Fruit fly (Drosophila melanogaster) whole organism, adult: Measurements from ENCODE around the gene CG13786.
A peak's percentile ranks its signal among the peaks of the same experiment; 100 is the strongest.

Source experiments
- CG11617 ChIP-seq: fragments of 200-800 bp; sonication (Bioruptor generic); optimal IDR thresholded peaks from 2 replicates; lab custom pipeline; 2017; ENCODE audit warnings: mild to moderate bottlenecking, missing biosample characterization, missing genetic modification reagents, missing genetic modification characterization
- CG12768 ChIP-seq: fragments of 200-800 bp; sonication (Bioruptor generic); optimal IDR thresholded peaks from 2 replicates; lab custom pipeline; 2017; ENCODE audit warnings: missing biosample characterization, missing genetic modification characterization, mild to moderate bottlenecking, moderate library complexity, missing genetic modification reagents
- CG14711 ChIP-seq: fragments of 200-800 bp; sonication (Bioruptor generic); optimal IDR thresholded peaks from 2 replicates; lab custom pipeline; 2018; ENCODE audit warnings: missing biosample characterization, mild to moderate bottlenecking, missing genetic modification characterization, moderate library complexity
- CG1620 ChIP-seq: fragments of 200-800 bp; sonication (Bioruptor generic); optimal IDR thresholded peaks from 2 replicates; lab custom pipeline; 2016; ENCODE audit warnings: missing biosample characterization, missing genetic modification characterization
- CG33017 ChIP-seq: fragments of 200-800 bp; sonication (Bioruptor generic); optimal IDR thresholded peaks from 2 replicates; lab custom pipeline; 2018; ENCODE audit warnings: missing biosample characterization, mild to moderate bottlenecking, missing genetic modification characterization, moderate library complexity
- CG5204 ChIP-seq: fragments of 200-800 bp; sonication (Bioruptor generic); optimal IDR thresholded peaks from 2 replicates; lab custom pipeline; 2016; ENCODE audit warnings: missing biosample characterization, missing genetic modification characterization
- CG7045 ChIP-seq: fragments of 200-800 bp; sonication (Bioruptor generic); optimal IDR thresholded peaks from 2 replicates; lab custom pipeline; 2017; ENCODE audit warnings: missing biosample characterization, mild to moderate bottlenecking, missing genetic modification characterization
- CG7101 ChIP-seq: fragments of 200-800 bp; sonication (Bioruptor generic); optimal IDR thresholded peaks from 2 replicates; lab custom pipeline; 2018; ENCODE audit warnings: missing biosample characterization, mild to moderate bottlenecking, missing genetic modification characterization, moderate library complexity
- Clk ChIP-seq: fragments of 200-800 bp; sonication (Bioruptor generic); optimal IDR thresholded peaks from 2 replicates; lab custom pipeline; 2017; ENCODE audit warnings: missing biosample characterization, missing genetic modification characterization
- Crg-1 ChIP-seq: fragments of 200-800 bp; sonication (Bioruptor generic); optimal IDR thresholded peaks from 2 replicates; lab custom pipeline; 2016; ENCODE audit warnings: missing biosample characterization, missing genetic modification characterization
- Hr96 ChIP-seq: fragments of 200-800 bp; sonication (Bioruptor generic); optimal IDR thresholded peaks from 2 replicates; lab custom pipeline; 2016; ENCODE audit warnings: missing biosample characterization, missing genetic modification characterization
- Mnt ChIP-seq: fragments of 200-800 bp; sonication (Bioruptor generic); optimal IDR thresholded peaks from 2 replicates; lab custom pipeline; 2016; ENCODE audit warnings: missing biosample characterization, mild to moderate bottlenecking, missing genetic modification characterization
- bab1 ChIP-seq: fragments of 200-800 bp; sonication (Bioruptor generic); optimal IDR thresholded peaks from 3 replicates; lab custom pipeline; 2019; ENCODE audit warnings: missing biosample characterization, mild to moderate bottlenecking, missing genetic modification characterization, moderate library complexity
- cic ChIP-seq: fragments of 200-800 bp; sonication (Bioruptor generic); optimal IDR thresholded peaks from 2 replicates; lab custom pipeline; 2017; ENCODE audit warnings: missing biosample characterization, mild to moderate bottlenecking, missing genetic modification characterization, moderate library complexity
- cnc ChIP-seq, 2 experiments: fragments of >200 bp; optimal IDR thresholded peaks; 2 replicates each; lab custom pipeline; 2017
- kay ChIP-seq: fragments of 200-800 bp; sonication (Bioruptor generic); peaks from one replicate; lab custom pipeline; 2016; ENCODE audit warnings: missing biosample characterization, missing genetic modification characterization, borderline replicate concordance
- ovo ChIP-seq: fragments of 200-800 bp; sonication (Bioruptor generic); optimal IDR thresholded peaks from 2 replicates; lab custom pipeline; 2016; ENCODE audit warnings: missing biosample characterization, missing genetic modification characterization
- pad ChIP-seq: fragments of 200-800 bp; sonication (Bioruptor generic); optimal IDR thresholded peaks from 3 replicates; lab custom pipeline; 2017; ENCODE audit warnings: missing biosample characterization, missing genetic modification characterization, mild to moderate bottlenecking, moderate library complexity, missing genetic modification reagents
- tj ChIP-seq: fragments of 200-800 bp; sonication (Bioruptor generic); optimal IDR thresholded peaks from 3 replicates; lab custom pipeline; 2017; ENCODE audit warnings: missing biosample characterization, mild to moderate bottlenecking, missing genetic modification characterization, moderate library complexity
- toe ChIP-seq: fragments of 200-800 bp; sonication (Bioruptor generic); optimal IDR thresholded peaks from 2 replicates; lab custom pipeline; 2016; ENCODE audit warnings: missing biosample characterization, missing genetic modification characterization

The CG13786 gene

DNA sequence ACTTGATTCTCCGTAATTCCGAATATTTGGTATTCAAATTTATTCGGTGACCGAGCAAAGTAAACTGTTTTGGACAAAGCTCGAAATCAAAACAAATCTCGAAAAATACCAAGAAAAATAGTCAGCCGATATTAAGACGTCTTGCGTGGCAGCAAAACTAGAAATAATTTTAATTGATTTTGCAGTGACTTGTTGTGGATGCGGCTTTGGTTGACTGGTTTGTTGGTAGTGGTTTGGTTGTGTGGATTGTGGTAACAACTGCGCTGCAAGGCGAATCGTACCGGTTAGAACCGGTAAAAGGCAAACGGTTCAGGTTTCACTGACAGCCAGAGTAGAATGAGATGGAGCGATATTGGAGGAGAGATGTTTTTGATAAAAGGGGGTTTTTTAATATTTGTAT lies 11.3 kb downstream of the CG13786 start:
- TF ChIP-seq pad (GFP tag; lab: Kevin White, UChicago): no peak
- no peak for TF ChIP-seq CG7045 (GFP tag; lab: Kevin White, UChicago)
- TF ChIP-seq CG14711: no peak
- no peak for TF ChIP-seq Hr96
- no peak for TF ChIP-seq ovo (GFP tag; lab: Kevin White, UChicago)
- no peak for TF ChIP-seq bab1 (GFP tag; lab: Kevin White, UChicago)
- no peak for TF ChIP-seq cnc (optimal IDR thresholded peaks at IDR 0.05; lab: Kevin White, UChicago)
- TF ChIP-seq cic (GFP tag; lab: Kevin White, UChicago): no peak
- no peak for TF ChIP-seq CG11617 (GFP tag; lab: Kevin White, UChicago)
- TF ChIP-seq Clk (GFP tag; lab: Kevin White, UChicago): no peak
- no peak for TF ChIP-seq toe (GFP tag; lab: Kevin White, UChicago)
- no peak for TF ChIP-seq Mnt (GFP tag; lab: Kevin White, UChicago)
- no peak for TF ChIP-seq kay
- no peak for TF ChIP-seq CG12768 (GFP tag; lab: Kevin White, UChicago)
- no peak for TF ChIP-seq CG7101 (tag; lab: Kevin White, UChicago)
- no peak for TF ChIP-seq tj

DNA sequence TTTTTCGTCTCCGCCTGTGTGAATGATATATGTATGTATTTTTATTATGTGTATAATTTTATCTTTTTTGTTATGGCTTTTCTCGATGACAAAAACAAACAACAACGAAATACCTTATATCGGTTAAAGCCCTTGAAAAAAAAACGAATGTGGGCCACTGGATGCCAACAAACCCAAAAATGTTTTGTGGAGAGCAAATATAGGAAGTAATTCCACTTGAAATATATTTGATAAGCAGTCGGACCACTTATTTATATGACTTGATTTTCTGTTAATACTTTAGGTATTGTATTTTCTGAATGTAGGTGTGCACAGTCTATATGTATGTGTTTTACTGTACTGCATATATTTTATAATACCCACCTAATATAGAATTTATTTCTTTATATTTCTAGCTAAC lies 11.8 kb downstream of the CG13786 start:
- no peak for TF ChIP-seq Mnt (GFP tag; lab: Kevin White, UChicago)
- TF ChIP-seq CG11617 (GFP tag; lab: Kevin White, UChicago): no peak
- TF ChIP-seq ovo (GFP tag; lab: Kevin White, UChicago): no peak
- TF ChIP-seq toe (GFP tag; lab: Kevin White, UChicago): no peak
- no peak for TF ChIP-seq CG12768 (GFP tag; lab: Kevin White, UChicago)
- TF ChIP-seq CG14711: no peak
- TF ChIP-seq tj: no peak

DNA sequence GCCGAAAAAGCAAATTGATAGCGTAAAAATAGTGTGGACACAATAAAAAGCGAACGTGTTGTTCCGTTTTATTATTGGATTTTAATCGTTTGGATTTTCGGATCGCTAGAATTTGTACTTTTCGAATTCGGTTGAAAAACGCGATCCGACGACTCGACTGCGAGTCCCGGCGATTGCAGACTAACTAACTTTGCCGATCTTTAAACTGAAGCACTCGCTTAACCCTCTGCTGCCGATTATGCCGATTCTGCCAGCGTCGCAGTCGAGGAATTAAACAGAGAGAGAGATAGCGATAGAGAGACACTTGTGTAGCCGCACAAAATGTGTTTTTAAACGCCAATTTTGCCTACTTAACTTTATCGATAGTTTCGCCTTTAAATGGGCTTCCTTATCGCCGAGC lies 12.5 kb downstream of the CG13786 start:
- TF ChIP-seq CG14711: no peak
- peak; percentile 16 for TF ChIP-seq Mnt (GFP tag; lab: Kevin White, UChicago)
- TF ChIP-seq pad (GFP tag; lab: Kevin White, UChicago): no peak
- no peak for TF ChIP-seq CG12768 (GFP tag; lab: Kevin White, UChicago)
- TF ChIP-seq cic (GFP tag; lab: Kevin White, UChicago): peak; percentile 45
- no peak for TF ChIP-seq CG7045 (GFP tag; lab: Kevin White, UChicago)
- no peak for TF ChIP-seq Clk (GFP tag; lab: Kevin White, UChicago)
- no peak for TF ChIP-seq ovo (GFP tag; lab: Kevin White, UChicago)
- TF ChIP-seq Crg-1 (GFP tag; lab: Kevin White, UChicago): no peak
- no peak for TF ChIP-seq CG5204 (GFP tag; lab: Kevin White, UChicago)

DNA sequence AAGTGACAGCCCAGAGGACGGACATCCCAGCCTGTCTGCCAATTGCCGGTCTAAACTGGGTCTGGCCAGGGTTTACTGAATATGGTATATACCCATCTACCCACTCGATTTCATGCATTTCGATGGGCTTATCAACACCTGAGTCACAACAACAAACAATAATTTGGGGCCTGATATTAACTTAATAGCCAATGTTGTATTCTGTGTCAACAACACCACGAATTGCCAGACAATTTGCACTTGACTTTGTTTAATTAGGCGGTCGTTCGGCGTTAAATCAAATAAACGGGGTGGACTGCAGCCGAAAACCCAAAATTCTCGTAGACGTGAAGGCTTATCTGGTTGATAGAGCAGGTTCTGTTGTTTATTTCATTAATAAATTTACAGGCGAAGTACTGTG lies 13.5 kb downstream of the CG13786 start:
- peak; percentile 57 for TF ChIP-seq Mnt (GFP tag; lab: Kevin White, UChicago)
- peak; percentile 42 for TF ChIP-seq CG5204 (GFP tag; lab: Kevin White, UChicago)
- TF ChIP-seq CG12768 (GFP tag; lab: Kevin White, UChicago): peak; percentile 40
- no peak for TF ChIP-seq toe (GFP tag; lab: Kevin White, UChicago)
- TF ChIP-seq Crg-1 (GFP tag; lab: Kevin White, UChicago): peak; percentile 57
- no peak for TF ChIP-seq CG1620 (GFP tag; lab: Kevin White, UChicago)
- peak; percentile 54 for TF ChIP-seq ovo (GFP tag; lab: Kevin White, UChicago)
- no peak for TF ChIP-seq cnc (optimal IDR thresholded peaks at IDR 0.05; lab: Kevin White, UChicago)
- TF ChIP-seq pad (GFP tag; lab: Kevin White, UChicago): peak; percentile 34
- TF ChIP-seq tj: no peak
- peak; percentile 34 for TF ChIP-seq Clk (GFP tag; lab: Kevin White, UChicago)
- peak; percentile 69 for TF ChIP-seq CG33017 (tag; lab: Kevin White, UChicago)
- no peak for TF ChIP-seq Hr96
- TF ChIP-seq kay: no peak
- TF ChIP-seq CG14711: peak; percentile 4
- no peak for TF ChIP-seq bab1 (GFP tag; lab: Kevin White, UChicago)
- TF ChIP-seq cic (GFP tag; lab: Kevin White, UChicago): peak; percentile 57
- peak; percentile 32 for TF ChIP-seq CG11617 (GFP tag; lab: Kevin White, UChicago)
- peak; percentile 61 for TF ChIP-seq CG7045 (GFP tag; lab: Kevin White, UChicago)
- TF ChIP-seq CG7101 (tag; lab: Kevin White, UChicago): peak; percentile 71

DNA sequence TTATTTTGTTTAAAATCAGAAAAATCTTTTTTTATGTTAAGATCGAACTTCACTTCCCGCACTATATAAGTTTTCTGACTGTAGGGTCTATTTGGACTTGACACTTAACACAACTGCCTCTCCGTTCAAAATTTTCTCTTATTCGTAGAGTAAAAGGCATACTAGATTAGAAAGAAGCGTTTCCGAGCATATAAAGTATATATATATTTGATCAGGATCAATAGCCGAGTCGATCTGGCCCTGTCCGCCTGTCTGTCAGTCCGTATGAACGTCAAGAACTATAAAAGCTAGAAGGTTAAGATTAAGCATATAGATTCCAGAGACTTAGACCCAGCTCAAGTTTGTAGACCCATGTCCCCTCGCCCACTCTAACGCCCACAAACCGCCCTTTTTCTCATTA lies 20.1 kb downstream of the CG13786 start, which contains the start of gene CG43800:
Gene CG43800 (minus strand): TSS at position 101 of the 400 bp plus-strand sequence.
- TF ChIP-seq CG1620 (GFP tag; lab: Kevin White, UChicago): no peak
- no peak for TF ChIP-seq pad (GFP tag; lab: Kevin White, UChicago)
- TF ChIP-seq Mnt (GFP tag; lab: Kevin White, UChicago): no peak
- TF ChIP-seq Hr96: no peak
- TF ChIP-seq Clk (GFP tag; lab: Kevin White, UChicago): no peak
- no peak for TF ChIP-seq CG11617 (GFP tag; lab: Kevin White, UChicago)
- TF ChIP-seq CG7101 (tag; lab: Kevin White, UChicago): no peak
- TF ChIP-seq toe (GFP tag; lab: Kevin White, UChicago): no peak
- TF ChIP-seq cic (GFP tag; lab: Kevin White, UChicago): no peak
- no peak for TF ChIP-seq ovo (GFP tag; lab: Kevin White, UChicago)
- no peak for TF ChIP-seq CG5204 (GFP tag; lab: Kevin White, UChicago)

DNA sequence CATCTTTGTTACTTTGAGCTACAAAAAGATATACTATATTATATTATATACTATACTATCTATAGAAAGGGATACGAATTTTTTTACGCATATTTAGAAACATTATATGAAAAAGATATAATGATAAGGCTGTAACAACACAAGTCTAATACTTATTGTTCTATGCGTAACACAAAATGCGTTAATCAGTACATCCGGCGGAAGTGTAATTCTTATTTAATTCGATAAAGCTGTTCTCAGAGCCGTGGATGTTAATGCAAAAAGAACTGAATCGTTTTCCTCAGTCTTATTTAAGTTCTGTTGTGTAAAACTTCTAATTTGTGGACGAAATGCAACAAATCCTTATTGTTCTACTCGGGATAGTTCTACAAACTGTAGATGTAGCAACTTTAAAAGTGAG lies 25.3 kb downstream of the CG13786 start, which contains the start of gene CG43799:
Gene CG43799 (plus strand): TSS at position 301 of the 400 bp plus-strand sequence.
- no peak for TF ChIP-seq toe (GFP tag; lab: Kevin White, UChicago)
- no peak for TF ChIP-seq Mnt (GFP tag; lab: Kevin White, UChicago)
- no peak for TF ChIP-seq CG11617 (GFP tag; lab: Kevin White, UChicago)
- no peak for TF ChIP-seq cic (GFP tag; lab: Kevin White, UChicago)
